Fruit fly (Drosophila melanogaster) whole organism, embryonic: ENCODE results near the gene CG11596.

Experiments used
- Asciz ChIP-seq: fragments of 200-800 bp; sonication (Bioruptor generic); optimal IDR thresholded peaks from 2 replicates; lab custom pipeline; 2017; ENCODE audit warnings: missing biosample characterization, mild to moderate bottlenecking, missing genetic modification characterization, missing genetic modification reagents
- CG10147 ChIP-seq: fragments of 200-800 bp; sonication (Bioruptor generic); optimal IDR thresholded peaks from 2 replicates; lab custom pipeline; 2019; ENCODE audit warnings: missing biosample characterization, mild to moderate bottlenecking, missing genetic modification characterization, moderate library complexity
- CG12219 ChIP-seq: fragments of 200-800 bp; sonication (Bioruptor generic); optimal IDR thresholded peaks from 3 replicates; lab custom pipeline; 2018; ENCODE audit warnings: missing biosample characterization, mild to moderate bottlenecking, missing genetic modification characterization
- CG15073 ChIP-seq: fragments of 200-800 bp; sonication (Bioruptor generic); optimal IDR thresholded peaks from 2 replicates; lab custom pipeline; 2016; ENCODE audit warnings: missing biosample characterization, missing genetic modification characterization
- CG15269 ChIP-seq: fragments of 200-800 bp; sonication (Bioruptor generic); optimal IDR thresholded peaks from 2 replicates; lab custom pipeline; 2018; ENCODE audit warnings: missing biosample characterization, mild to moderate bottlenecking, missing genetic modification characterization, moderate library complexity
- CG1647 ChIP-seq: fragments of 200-800 bp; sonication (Bioruptor generic); optimal IDR thresholded peaks from 3 replicates; lab custom pipeline; 2016; ENCODE audit warnings: missing biosample characterization, missing genetic modification characterization
- CG16815 ChIP-seq: fragments of 200-800 bp; sonication (Bioruptor generic); optimal IDR thresholded peaks from 3 replicates; lab custom pipeline; 2017; ENCODE audit warnings: missing biosample characterization, mild to moderate bottlenecking, missing genetic modification characterization
- CG17802 ChIP-seq: fragments of 200-800 bp; sonication (Bioruptor generic); optimal IDR thresholded peaks from 2 replicates; lab custom pipeline; 2018; ENCODE audit warnings: missing biosample characterization, mild to moderate bottlenecking, missing genetic modification characterization, moderate library complexity
- CG2116 ChIP-seq: fragments of 200-800 bp; sonication (Bioruptor generic); optimal IDR thresholded peaks from 3 replicates; lab custom pipeline; 2018; ENCODE audit warnings: missing biosample characterization, mild to moderate bottlenecking, missing genetic modification characterization
- CG32767 ChIP-seq: fragments of 200-800 bp; sonication (Bioruptor generic); IDR thresholded peaks from 2 replicates; pipeline ENCODE4 v1.3.6; 2022; ENCODE audit warnings: missing biosample characterization, missing genetic modification characterization
- CG34224 ChIP-seq: fragments of 200-800 bp; sonication (Bioruptor generic); IDR thresholded peaks from 3 replicates; pipeline ENCODE4 v1.3.6; 2022; ENCODE audit warnings: missing biosample characterization, missing genetic modification characterization; ENCODE audit not compliant: partially characterized antibody
- CG42726 ChIP-seq: fragments of 200-800 bp; sonication (Bioruptor generic); IDR thresholded peaks from 2 replicates; pipeline ENCODE4 v1.3.6; 2022; ENCODE audit warnings: missing biosample characterization, missing genetic modification characterization; ENCODE audit not compliant: partially characterized antibody
- CG4282 ChIP-seq: fragments of 200-800 bp; sonication (Bioruptor generic); optimal IDR thresholded peaks from 2 replicates; lab custom pipeline; 2016; ENCODE audit warnings: missing biosample characterization, missing genetic modification characterization
- CG4404 ChIP-seq: fragments of 200-800 bp; sonication (Bioruptor generic); IDR thresholded peaks from 2 replicates; pipeline ENCODE4 v1.3.6; 2022; ENCODE audit warnings: missing biosample characterization, missing genetic modification characterization
- CG5245 ChIP-seq: fragments of 200-800 bp; sonication (Bioruptor generic); optimal IDR thresholded peaks from 3 replicates; lab custom pipeline; 2016; ENCODE audit warnings: missing biosample characterization, missing genetic modification characterization
- CG6254 ChIP-seq: fragments of 200-800 bp; sonication (Bioruptor generic); optimal IDR thresholded peaks from 3 replicates; lab custom pipeline; 2017; ENCODE audit warnings: mild to moderate bottlenecking, missing biosample characterization, missing genetic modification reagents, missing genetic modification characterization
- CG8290 ChIP-seq, 3 experiments: fragments of 200-800 bp; sonication (Bioruptor generic); optimal IDR thresholded peaks; 2 replicates each; lab custom pipeline; 2016 to 2019; ENCODE audit warnings: missing biosample characterization in 3 of 3, missing genetic modification characterization in 3 of 3, mild to moderate bottlenecking in 2 of 3, moderate library complexity in 1 of 3
- CG8359 ChIP-seq: fragments of 200-800 bp; sonication (Bioruptor generic); optimal IDR thresholded peaks from 2 replicates; lab custom pipeline; 2017; ENCODE audit warnings: missing biosample characterization, mild to moderate bottlenecking, missing genetic modification characterization, borderline replicate concordance
- CG9215 ChIP-seq: fragments of 200-800 bp; sonication (Bioruptor generic); IDR thresholded peaks from 2 replicates; pipeline ENCODE4 v1.3.6; 2022; ENCODE audit warnings: missing biosample characterization, missing genetic modification characterization
- D19A ChIP-seq: fragments of 200-800 bp; optimal IDR thresholded peaks from 3 replicates; lab custom pipeline; 2019; ENCODE audit warnings: missing biosample characterization, mild to moderate bottlenecking, missing genetic modification characterization, moderate library complexity
- Dbx ChIP-seq: fragments of 200-800 bp; sonication (Bioruptor generic); IDR thresholded peaks from 3 replicates; pipeline ENCODE4 v1.3.6; 2022; ENCODE audit warnings: missing biosample characterization, missing genetic modification characterization
- Dref ChIP-seq: fragments of 200-800 bp; sonication (Bioruptor generic); IDR thresholded peaks from 2 replicates; pipeline ENCODE4 v1.3.6; 2022; ENCODE audit warnings: missing biosample characterization, missing genetic modification characterization
- Fer2 ChIP-seq: fragments of 200-800 bp; sonication (Bioruptor generic); optimal IDR thresholded peaks from 2 replicates; lab custom pipeline; 2018; ENCODE audit warnings: missing biosample characterization, mild to moderate bottlenecking, missing genetic modification characterization, moderate library complexity
- Hey ChIP-seq: fragments of 200-800 bp; sonication (Bioruptor generic); optimal IDR thresholded peaks from 3 replicates; lab custom pipeline; 2018; ENCODE audit warnings: missing biosample characterization, mild to moderate bottlenecking, missing genetic modification characterization
- Jarid2 ChIP-seq: fragments of 200-800 bp; sonication (Bioruptor generic); optimal IDR thresholded peaks from 3 replicates; lab custom pipeline; 2017; ENCODE audit warnings: mild to moderate bottlenecking, missing biosample characterization, missing genetic modification reagents, missing genetic modification characterization
- Med ChIP-seq: fragments of 200-800 bp; sonication (Bioruptor generic); peaks from one replicate; lab custom pipeline; 2016; ENCODE audit warnings: missing biosample characterization, missing genetic modification characterization, mild to moderate bottlenecking, inconsistent platforms, moderate library complexity
- Meics ChIP-seq: fragments of 200-800 bp; sonication (Bioruptor generic); optimal IDR thresholded peaks from 2 replicates; lab custom pipeline; 2017; ENCODE audit warnings: missing biosample characterization, mild to moderate bottlenecking, missing genetic modification characterization
- Sox100B ChIP-seq: fragments of 200-800 bp; sonication (Bioruptor generic); optimal IDR thresholded peaks from 3 replicates; lab custom pipeline; 2018; ENCODE audit warnings: missing biosample characterization, mild to moderate bottlenecking, missing genetic modification characterization
- Stat92E ChIP-seq, 3 experiments: fragments of >200 bp in 2 of 3; fragments of 200-800 bp in 1 of 3; sonication (Bioruptor generic) in 1 of 3; optimal IDR thresholded peaks; 2 replicates each; lab custom pipeline; 2017 to 2019; ENCODE audit warnings: missing biosample characterization in 3 of 3, missing genetic modification characterization in 3 of 3, mild to moderate bottlenecking in 1 of 3, moderate library complexity in 1 of 3
- TFAM ChIP-seq: fragments of 200-800 bp; sonication (Bioruptor generic); optimal IDR thresholded peaks from 2 replicates; lab custom pipeline; 2017; ENCODE audit warnings: missing biosample characterization, missing genetic modification characterization, inconsistent platforms
- br ChIP-seq: fragments of >200 bp; optimal IDR thresholded peaks from 2 replicates; lab custom pipeline; 2017
- chif ChIP-seq, 2 experiments: fragments of 200-800 bp; sonication (Bioruptor generic); optimal IDR thresholded peaks; 3 replicates each; lab custom pipeline; 2016; ENCODE audit warnings: missing biosample characterization in 2 of 2, missing genetic modification characterization in 2 of 2
- crp ChIP-seq, 2 experiments: fragments of 200-800 bp; sonication (Bioruptor generic); optimal IDR thresholded peaks; 2 replicates in 1 of 2; 3 replicates in 1 of 2; lab custom pipeline; 2017; ENCODE audit warnings: missing biosample characterization in 2 of 2, missing genetic modification characterization in 2 of 2, mild to moderate bottlenecking in 1 of 2, moderate library complexity in 1 of 2
- dm ChIP-seq: fragments of 200-800 bp; sonication (Bioruptor generic); optimal IDR thresholded peaks from 3 replicates; lab custom pipeline; 2016; ENCODE audit warnings: missing biosample characterization, missing genetic modification characterization
- fd102C ChIP-seq: fragments of 200-800 bp; sonication (Bioruptor generic); optimal IDR thresholded peaks from 2 replicates; lab custom pipeline; 2018; ENCODE audit warnings: missing biosample characterization, mild to moderate bottlenecking, missing genetic modification characterization, moderate library complexity
- gro ChIP-seq: fragments of 200-800 bp; sonication (Bioruptor generic); optimal IDR thresholded peaks from 2 replicates; lab custom pipeline; 2016; ENCODE audit warnings: missing biosample characterization, missing genetic modification characterization
- lilli ChIP-seq: fragments of 200-800 bp; sonication (Bioruptor generic); optimal IDR thresholded peaks from 3 replicates; lab custom pipeline; 2016; ENCODE audit warnings: missing biosample characterization, missing genetic modification characterization
- nau ChIP-seq: fragments of 200-800 bp; sonication (Bioruptor generic); optimal IDR thresholded peaks from 3 replicates; lab custom pipeline; 2017; ENCODE audit warnings: missing biosample characterization, mild to moderate bottlenecking, missing genetic modification characterization, missing genetic modification reagents
- pb ChIP-seq: fragments of 200-800 bp; sonication (Bioruptor generic); optimal IDR thresholded peaks from 3 replicates; lab custom pipeline; 2016; ENCODE audit warnings: missing biosample characterization, missing genetic modification characterization
- peb ChIP-seq: fragments of 200-800 bp; sonication (Bioruptor generic); IDR thresholded peaks from 2 replicates; pipeline ENCODE4 v1.3.6; 2022; ENCODE audit warnings: missing biosample characterization, missing genetic modification characterization
- pzg ChIP-seq: fragments of 200-800 bp; sonication (Bioruptor generic); optimal IDR thresholded peaks from 3 replicates; lab custom pipeline; 2018; ENCODE audit warnings: missing biosample characterization, mild to moderate bottlenecking, missing genetic modification characterization, moderate library complexity
- rib ChIP-seq: fragments of 200-800 bp; sonication (Bioruptor generic); IDR thresholded peaks from 2 replicates; pipeline ENCODE4 v1.3.6; 2022; ENCODE audit warnings: missing biosample characterization, missing genetic modification characterization
- so ChIP-seq: fragments of 200-800 bp; sonication (Bioruptor generic); IDR thresholded peaks from 3 replicates; pipeline ENCODE4 v1.3.6; 2022; ENCODE audit warnings: missing biosample characterization, missing genetic modification characterization
- sqz ChIP-seq: fragments of 200-800 bp; sonication (Bioruptor generic); optimal IDR thresholded peaks from 3 replicates; lab custom pipeline; 2018; ENCODE audit warnings: missing biosample characterization, mild to moderate bottlenecking, missing genetic modification characterization
- sug ChIP-seq: fragments of 200-800 bp; optimal IDR thresholded peaks from 2 replicates; lab custom pipeline; 2019; ENCODE audit warnings: missing biosample characterization, mild to moderate bottlenecking, missing genetic modification characterization, moderate library complexity
- toy ChIP-seq: fragments of 200-800 bp; sonication (Bioruptor generic); IDR thresholded peaks from 2 replicates; pipeline ENCODE4 v1.3.6; 2022; ENCODE audit warnings: missing biosample characterization, missing genetic modification characterization
- trh ChIP-seq: fragments of 200-800 bp; sonication (Bioruptor generic); optimal IDR thresholded peaks from 2 replicates; lab custom pipeline; 2016; ENCODE audit warnings: missing biosample characterization, missing genetic modification characterization
- z ChIP-seq: fragments of 200-800 bp; sonication (Bioruptor generic); IDR thresholded peaks from 3 replicates; pipeline ENCODE4 v1.3.6; 2022; ENCODE audit warnings: missing biosample characterization, missing genetic modification characterization
- zen2 ChIP-seq: fragments of 200-800 bp; sonication (Bioruptor generic); IDR thresholded peaks from 3 replicates; pipeline ENCODE4 v1.3.6; 2022; ENCODE audit warnings: missing biosample characterization, missing genetic modification characterization; ENCODE audit not compliant: partially characterized antibody

CG11596 gene

dm6 chrX:1922765-1923501, 4.5 kb upstream of the CG11596 start, which contains the start of the genes eIF2Bepsilon and Ocrl (continued):
- TF ChIP-seq peb (no peak), z (GFP tag; lab: Robert Waterston, UW) (no peak), TFAM (GFP tag; lab: Kevin White, UChicago) (no peak), so (GFP tag; lab: Robert Waterston, UW) (no peak), CG42726 (GFP tag; lab: Robert Waterston, UW) (no peak), sqz (no peak), Dbx (GFP tag; lab: Robert Waterston, UW) (no peak), zen2 (GFP tag; lab: Robert Waterston, UW) (no peak), trh (no peak), nau (GFP tag; lab: Kevin White, UChicago) (no peak), CG15073 (GFP tag; lab: Kevin White, UChicago) (no peak), pzg (GFP tag; lab: Kevin White, UChicago) (peak; percentile 98), lilli (GFP tag; lab: Kevin White, UChicago) (no peak), CG8359 (GFP tag; lab: Kevin White, UChicago) (no peak), Stat92E (GFP tag; optimal IDR thresholded peaks at IDR 0.05; lab: Kevin White, UChicago) (peak in 1 of 3 experiments; percentile 6), CG8290 (GFP tag; optimal IDR thresholded peaks at IDR 0.05; lab: Kevin White, UChicago) (no peak), CG8290 (tag; optimal IDR thresholded peaks at IDR 0.05; lab: Kevin White, UChicago) (no peak), CG15269 (tag; lab: Kevin White, UChicago) (no peak), Asciz (GFP tag; lab: Kevin White, UChicago) (no peak), sug (peak; percentile 93), CG5245 (GFP tag; lab: Kevin White, UChicago) (no peak), chif (GFP tag; optimal IDR thresholded peaks at IDR 0.05; lab: Kevin White, UChicago) (no peak), Fer2 (no peak), fd102C (GFP tag; lab: Kevin White, UChicago) (no peak), CG9215 (GFP tag; lab: Robert Waterston, UW) (no peak), Med (GFP tag; lab: Kevin White, UChicago) (peak; percentile 62), Sox100B (GFP tag; lab: Kevin White, UChicago) (no peak), Meics (no peak), gro (peak; percentile 42), rib (GFP tag; lab: Robert Waterston, UW) (no peak), CG6254 (GFP tag; lab: Kevin White, UChicago) (no peak), CG16815 (GFP tag; lab: Kevin White, UChicago) (no peak), CG4404 (GFP tag; lab: Robert Waterston, UW) (no peak), Dref (peak; percentile 50), CG17802 (no peak), CG10147 (GFP tag; lab: Kevin White, UChicago) (no peak), dm (GFP tag; lab: Kevin White, UChicago) (peak; percentile 55), Hey (tag; lab: Kevin White, UChicago) (no peak), CG34224 (GFP tag; lab: Robert Waterston, UW) (no peak), CG1647 (GFP tag; lab: Kevin White, UChicago) (no peak), crp (GFP tag; optimal IDR thresholded peaks at IDR 0.05; lab: Kevin White, UChicago) (peak in 1 of 2 experiments; percentile 35), CG4282 (GFP tag; lab: Kevin White, UChicago) (no peak), CG2116 (GFP tag; lab: Kevin White, UChicago) (peak; percentile 66), br (lab: Kevin White, UChicago) (no peak), CG12219 (peak; percentile 12), D19A (no peak), Jarid2 (GFP tag; lab: Kevin White, UChicago) (no peak), CG32767 (no peak), pb (no peak), toy (no peak)
